Worm (Caenorhabditis elegans) whole organism, L1 larva: ENCODE data around the gene sas-1.

Source experiments
- lin-39 ChIP-seq: fragments of 150-350 bp; optimal IDR thresholded peaks from 2 replicates; lab custom pipeline; 2014; ENCODE audit warnings: missing biosample characterization, missing genetic modification reagents, missing genetic modification characterization
- nhr-19 ChIP-seq: fragments of 200-800 bp; sonication (Bioruptor generic); conservative IDR thresholded peaks from 2 replicates; pipeline ENCODE4 v1.3.6; 2022; ENCODE audit warnings: missing genetic modification characterization, missing compliant biosample characterization
- sup-37 ChIP-seq: fragments of 200-800 bp; sonication (Bioruptor generic); optimal IDR thresholded peaks from 2 replicates; lab custom pipeline; 2018; ENCODE audit warnings: mild to moderate bottlenecking, missing genetic modification characterization, missing compliant biosample characterization

DNA sequence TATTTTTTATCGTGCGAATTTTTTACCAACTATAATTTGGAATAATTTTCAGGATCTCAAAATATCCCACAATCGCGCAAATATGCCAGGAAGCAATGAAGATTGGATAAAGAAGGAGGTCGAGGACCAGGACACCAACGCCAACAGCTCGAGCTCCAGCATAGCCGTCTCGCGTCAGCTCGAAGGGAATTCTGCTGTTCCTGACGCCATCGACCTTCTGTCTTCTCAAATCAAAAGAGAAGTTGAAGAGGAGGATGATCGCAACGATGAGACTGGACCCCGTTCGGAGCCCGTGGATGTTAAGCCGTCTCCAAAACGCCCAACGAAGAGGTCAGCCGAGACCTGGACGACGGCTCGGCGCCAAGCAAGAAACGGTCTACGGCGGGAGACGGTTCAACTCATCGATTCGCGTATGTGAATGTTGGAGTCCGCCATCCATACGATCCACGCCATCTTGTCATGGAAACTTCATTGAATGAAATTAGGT is 47.1 kb downstream of the sas-1 start, which contains the start of gene Y111B2A.21:
- TF ChIP-seq nhr-19 (GFP tag; lab: Robert Waterston, UW) = no peak
- TF ChIP-seq lin-39 (tag; lab: Kevin White, UChicago) = no peak
- TF ChIP-seq sup-37 (GFP tag; lab: Kevin White, UChicago) = no peak
